Worm (Caenorhabditis elegans) whole organism, L2 larva: ENCODE results near the gene acbp-5.

Source experiments
- alr-1 ChIP-seq: fragments of 150-350 bp; optimal IDR thresholded peaks from 2 replicates; lab custom pipeline; 2014; ENCODE audit warnings: missing biosample characterization, missing genetic modification characterization
- aly-2 ChIP-seq: fragments of 150-350 bp; optimal IDR thresholded peaks from 2 replicates; lab custom pipeline; 2014; ENCODE audit warnings: missing biosample characterization, missing genetic modification characterization
- ama-1 ChIP-seq: fragments of 150-350 bp; optimal IDR thresholded peaks from 2 replicates; lab custom pipeline; 2018; ENCODE audit warnings: inconsistent platforms
- egl-27 ChIP-seq: sonication (generic microtip); optimal IDR thresholded peaks from 3 replicates; lab custom pipeline; 2017; ENCODE audit warnings: missing biosample characterization, missing genetic modification reagents, missing genetic modification characterization
- elt-3 ChIP-seq: sonication (generic microtip); optimal IDR thresholded peaks from 2 replicates; lab custom pipeline; 2017; ENCODE audit warnings: missing biosample characterization, missing genetic modification characterization
- fos-1 ChIP-seq: fragments of 150-350 bp; optimal IDR thresholded peaks from 2 replicates; lab custom pipeline; 2014; ENCODE audit warnings: missing biosample characterization, missing genetic modification characterization
- lin-11 ChIP-seq: fragments of 150-350 bp; sonication (generic microtip); optimal IDR thresholded peaks from 2 replicates; lab custom pipeline; 2014; ENCODE audit warnings: missing biosample characterization, missing genetic modification characterization, inconsistent platforms, mixed read lengths
- lin-39 ChIP-seq: fragments of 150-350 bp; optimal IDR thresholded peaks from 2 replicates; lab custom pipeline; 2014; ENCODE audit warnings: missing biosample characterization, missing genetic modification reagents, missing genetic modification characterization
- nhr-10 ChIP-seq: sonication (generic microtip); optimal IDR thresholded peaks from 2 replicates; lab custom pipeline; 2017; ENCODE audit warnings: missing biosample characterization, missing genetic modification characterization
- nhr-21 ChIP-seq: fragments of 150-350 bp; optimal IDR thresholded peaks from 2 replicates; lab custom pipeline; 2014; ENCODE audit warnings: missing biosample characterization, missing genetic modification characterization
- skn-1 ChIP-seq: sonication (generic microtip); optimal IDR thresholded peaks from 2 replicates; lab custom pipeline; 2017; ENCODE audit warnings: missing biosample characterization, missing genetic modification characterization

- TF ChIP-seq ama-1 (lab: Kevin White, UChicago) = no peak
- no peak for TF ChIP-seq nhr-10 (tag; lab: Kevin White, UChicago)
- TF ChIP-seq skn-1 = no peak
- no peak for TF ChIP-seq aly-2 (tag; lab: Kevin White, UChicago)
- TF ChIP-seq lin-39 (tag; lab: Kevin White, UChicago) = no peak
- TF ChIP-seq lin-11 (tag; lab: Kevin White, UChicago) = no peak
- no peak for TF ChIP-seq nhr-21
- no peak for TF ChIP-seq fos-1
- no peak for TF ChIP-seq elt-3 (tag; lab: Kevin White, UChicago)
- TF ChIP-seq alr-1 (tag; lab: Kevin White, UChicago) = no peak
- TF ChIP-seq egl-27 (tag; lab: Kevin White, UChicago) = no peak
These were observed 4.5 kb upstream of the acbp-5 start for ce11 chrIII:13645885-13646488.
